Worm (Caenorhabditis elegans): ENCODE results near the gene zip-10.

DNA sequence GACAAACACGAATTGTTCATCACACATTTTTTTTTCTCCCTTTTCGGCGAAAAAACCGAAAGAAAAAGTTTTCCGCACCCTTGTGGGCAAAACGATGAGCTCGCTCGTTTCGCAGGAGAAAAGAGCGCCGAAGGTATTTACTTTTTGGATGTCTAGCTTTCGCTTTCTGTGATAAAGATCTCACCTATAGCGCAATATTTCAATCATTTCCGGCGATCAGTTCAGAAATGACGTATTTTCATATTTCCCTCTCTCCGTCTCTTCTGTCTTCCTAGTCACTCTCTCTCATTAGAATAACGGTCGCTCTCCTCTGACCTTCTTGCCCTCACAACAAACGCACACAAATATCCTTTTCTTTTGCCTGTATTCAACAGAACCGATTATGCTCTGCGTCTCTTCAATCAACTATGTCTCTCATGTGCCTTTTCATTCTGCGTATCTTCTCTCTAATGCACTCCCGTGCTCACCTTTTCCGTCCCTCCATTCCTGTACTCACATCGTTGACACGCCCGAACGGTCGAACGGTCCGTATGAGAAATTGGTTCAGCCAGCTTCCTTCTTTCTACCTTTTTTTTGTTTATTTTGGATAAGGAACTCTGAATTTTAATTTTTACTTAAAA lies 23.3 kb upstream of the zip-10 start:
- TF ChIP-seq snpc-4 (tag; optimal IDR thresholded peaks at IDR 0.05) (no peak), ceh-82 (tag; optimal IDR thresholded peaks at IDR 0.05) (no peak), ama-1 (optimal IDR thresholded peaks at IDR 0.05) (no peak), nhr-6 (tag; optimal IDR thresholded peaks at IDR 0.05) (no peak), nhr-77 (tag; optimal IDR thresholded peaks at IDR 0.05) (no peak), nhr-11 (tag; optimal IDR thresholded peaks at IDR 0.05) (no peak), lin-39 (tag; optimal IDR thresholded peaks at IDR 0.05) (no peak)

Measured in whole organism, L2 larva.